Fruit fly (Drosophila melanogaster) whole organism, wandering third instar larva: ENCODE data around the gene Kdm3.

ENCODE experiments used
- CG9705 ChIP-seq: fragments of 200-800 bp; sonication (Bioruptor generic); optimal IDR thresholded peaks from 2 replicates; lab custom pipeline; 2018; ENCODE audit warnings: missing biosample characterization, mild to moderate bottlenecking, missing genetic modification characterization
- Dfd ChIP-seq: fragments of >200 bp; optimal IDR thresholded peaks from 2 replicates; lab custom pipeline; 2017; ENCODE audit warnings: missing biosample characterization, missing genetic modification characterization
- N ChIP-seq: fragments of >200 bp; optimal IDR thresholded peaks from 2 replicates; lab custom pipeline; 2018; ENCODE audit warnings: missing biosample characterization, missing external identifiers, missing genetic modification characterization
- dmrt93B ChIP-seq: fragments of 200-800 bp; sonication (Bioruptor generic); optimal IDR thresholded peaks from 2 replicates; lab custom pipeline; 2018; ENCODE audit warnings: missing biosample characterization, mild to moderate bottlenecking, missing genetic modification characterization
- lola ChIP-seq: fragments of >200 bp; optimal IDR thresholded peaks from 2 replicates; lab custom pipeline; 2017; ENCODE audit warnings: missing biosample characterization, missing genetic modification characterization
- pan ChIP-seq: fragments of >200 bp; optimal IDR thresholded peaks from 2 replicates; lab custom pipeline; 2017
- sv ChIP-seq: fragments of 200-800 bp; sonication (Bioruptor generic); optimal IDR thresholded peaks from 3 replicates; lab custom pipeline; 2016; ENCODE audit warnings: missing biosample characterization, missing genetic modification characterization
- tai ChIP-seq: sonication (Bioruptor generic); optimal IDR thresholded peaks from 2 replicates; lab custom pipeline; 2016; ENCODE audit warnings: missing biosample characterization, missing genetic modification characterization

DNA sequence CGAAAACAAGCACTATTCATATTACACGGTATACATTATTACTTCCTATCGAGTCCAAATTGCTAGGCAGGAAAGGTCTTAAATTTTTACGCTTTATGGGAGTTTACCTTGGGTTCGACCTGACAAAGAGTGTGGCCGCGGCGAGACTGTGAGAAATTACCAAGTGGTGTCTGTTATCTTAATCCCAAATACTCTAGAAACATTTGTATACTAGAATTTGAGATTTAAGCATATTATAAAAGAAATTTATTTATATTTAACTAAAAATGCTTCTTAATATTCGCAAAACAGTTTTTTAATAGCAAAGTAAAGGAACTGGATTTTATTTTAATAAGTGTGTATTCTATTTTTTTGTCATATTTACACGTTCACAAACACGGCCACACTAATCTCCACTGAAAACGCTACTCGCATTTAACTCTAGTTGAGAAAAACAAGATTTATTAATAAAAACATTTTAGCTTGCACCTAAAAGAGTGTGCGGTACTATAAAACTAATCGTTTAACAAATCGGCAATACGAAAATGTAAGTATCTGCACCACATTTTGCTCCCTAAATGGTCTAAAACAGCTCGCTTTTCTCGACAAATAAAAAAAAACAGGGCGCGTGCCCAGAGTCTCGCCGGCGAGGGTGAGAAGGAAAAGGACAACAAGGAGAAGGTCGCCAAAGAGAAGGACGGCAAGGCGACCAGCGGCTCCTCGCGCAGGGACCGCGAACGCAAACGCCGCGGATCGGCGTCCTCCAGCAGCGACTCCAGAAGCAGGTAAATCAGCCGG is 36.0 kb downstream of the Kdm3 start, which contains the start of the genes mura and RnpS1:
- TF ChIP-seq Dfd (no peak), CG9705 (GFP tag; lab: Kevin White, UChicago) (no peak), lola (GFP tag; lab: Kevin White, UChicago) (no peak), sv (GFP tag; lab: Kevin White, UChicago) (no peak), dmrt93B (GFP tag; lab: Kevin White, UChicago) (no peak), pan (no peak), tai (GFP tag; lab: Kevin White, UChicago) (no peak), N (GFP tag; lab: Kevin White, UChicago) (no peak)
